Worm (Caenorhabditis elegans) whole organism, L1 larva: ENCODE data around the gene Y38A10A.7.

ENCODE experiments used
- C16A3.4 ChIP-seq: fragments of 150-350 bp; optimal IDR thresholded peaks from 2 replicates; lab custom pipeline; 2014; ENCODE audit warnings: missing biosample characterization, missing genetic modification characterization
- F16B12.6 ChIP-seq: fragments of 150-350 bp; optimal IDR thresholded peaks from 2 replicates; lab custom pipeline; 2014; ENCODE audit warnings: missing biosample characterization, missing genetic modification characterization
- Y116A8C.19 ChIP-seq: sonication (generic microtip); optimal IDR thresholded peaks from 2 replicates; lab custom pipeline; 2016; ENCODE audit warnings: missing compliant biosample characterization, missing genetic modification characterization, borderline replicate concordance
- aly-2 ChIP-seq: fragments of 150-350 bp; optimal IDR thresholded peaks from 2 replicates; lab custom pipeline; 2014; ENCODE audit warnings: missing biosample characterization, missing genetic modification characterization
- ama-1 ChIP-seq: fragments of 150-350 bp; optimal IDR thresholded peaks from 2 replicates; lab custom pipeline; 2014
- blmp-1 ChIP-seq: fragments of 150-350 bp; optimal IDR thresholded peaks from 2 replicates; lab custom pipeline; 2014; ENCODE audit warnings: missing biosample characterization, missing genetic modification characterization
- ceh-8 ChIP-seq: fragments of 200-800 bp; sonication (Bioruptor generic); optimal IDR thresholded peaks from 2 replicates; lab custom pipeline; 2018; ENCODE audit warnings: mild to moderate bottlenecking, missing genetic modification characterization, moderate library complexity, missing compliant biosample characterization
- ceh-82 ChIP-seq, 3 experiments: fragments of 150-350 bp in 1 of 3; sonication (generic microtip) in 2 of 3; optimal IDR thresholded peaks; 2 replicates each; lab custom pipeline; 2014 to 2017; ENCODE audit warnings: missing biosample characterization in 3 of 3, missing genetic modification characterization in 3 of 3
- ceh-88 ChIP-seq: fragments of 200-800 bp; sonication (Bioruptor generic); IDR thresholded peaks from 2 replicates; pipeline ENCODE4 v1.3.6; 2022; ENCODE audit warnings: missing genetic modification characterization, missing compliant biosample characterization
- dsc-1 ChIP-seq: sonication (generic microtip); optimal IDR thresholded peaks from 2 replicates; lab custom pipeline; 2016; ENCODE audit warnings: mild to moderate bottlenecking, missing genetic modification characterization, missing compliant biosample characterization
- efl-1 ChIP-seq, 4 experiments: fragments of 150-350 bp; optimal IDR thresholded peaks in 3 of 4; peaks in 1 of 4; 1 replicate in 1 of 4; 2 replicates in 3 of 4; lab custom pipeline; 2014; ENCODE audit warnings: missing biosample characterization in 2 of 4, missing genetic modification characterization in 2 of 4, missing genetic modification reagents in 2 of 4
- egl-13 ChIP-seq: sonication (generic microtip); optimal IDR thresholded peaks from 2 replicates; lab custom pipeline; 2016; ENCODE audit warnings: missing genotype, missing genetic modification reagents, missing genetic modification characterization, missing compliant biosample characterization
- elt-2 ChIP-seq: sonication (generic microtip); optimal IDR thresholded peaks from 2 replicates; lab custom pipeline; 2016; ENCODE audit warnings: missing genetic modification characterization, mild to moderate bottlenecking, inconsistent platforms, missing compliant biosample characterization, missing genetic modification reagents
- elt-3 ChIP-seq, 6 experiments: fragments of 150-350 bp in 1 of 6; sonication (generic microtip); optimal IDR thresholded peaks; 2 replicates each; lab custom pipeline; 2017 to 2018; ENCODE audit warnings: missing biosample characterization in 6 of 6, missing genetic modification characterization in 6 of 6, inconsistent platforms in 1 of 6
- ets-5 ChIP-seq: fragments of 200-800 bp; sonication (Bioruptor generic); IDR thresholded peaks from 2 replicates; pipeline ENCODE4 v1.3.6; 2022; ENCODE audit warnings: missing genetic modification characterization, missing compliant biosample characterization
- fkh-10 ChIP-seq: sonication (generic microtip); optimal IDR thresholded peaks from 2 replicates; lab custom pipeline; 2017; ENCODE audit warnings: missing biosample characterization, missing genetic modification reagents, missing genetic modification characterization
- fkh-4 ChIP-seq: sonication (generic microtip); optimal IDR thresholded peaks from 2 replicates; lab custom pipeline; 2016; ENCODE audit warnings: missing compliant biosample characterization, missing genetic modification characterization, borderline replicate concordance
- fkh-8 ChIP-seq: sonication (generic microtip); optimal IDR thresholded peaks from 2 replicates; lab custom pipeline; 2016; ENCODE audit warnings: mild to moderate bottlenecking, missing genetic modification characterization, missing compliant biosample characterization
- fos-1 ChIP-seq: fragments of 150-350 bp; optimal IDR thresholded peaks from 2 replicates; lab custom pipeline; 2014; ENCODE audit warnings: missing biosample characterization, missing genetic modification characterization
- grh-1 ChIP-seq: fragments of 200-800 bp; sonication (Bioruptor generic); IDR thresholded peaks from 2 replicates; pipeline ENCODE4 v1.3.6; 2022; ENCODE audit warnings: missing genetic modification reagents, missing genetic modification characterization, missing compliant biosample characterization
- hlh-17 ChIP-seq: fragments of 200-800 bp; sonication (Bioruptor generic); optimal IDR thresholded peaks from 2 replicates; lab custom pipeline; 2018; ENCODE audit warnings: missing genetic modification characterization, mild to moderate bottlenecking, missing compliant biosample characterization, moderate library complexity, borderline replicate concordance
- hpl-2 ChIP-seq: fragments of 150-350 bp; optimal IDR thresholded peaks from 2 replicates; lab custom pipeline; 2014; ENCODE audit warnings: missing biosample characterization, missing genetic modification reagents, missing genetic modification characterization
- irx-1 ChIP-seq: sonication (generic microtip); optimal IDR thresholded peaks from 2 replicates; lab custom pipeline; 2016; ENCODE audit warnings: missing genetic modification characterization, missing compliant biosample characterization
- lin-14 ChIP-seq: fragments of 200-800 bp; sonication (Bioruptor generic); optimal IDR thresholded peaks from 2 replicates; lab custom pipeline; 2018; ENCODE audit warnings: mild to moderate bottlenecking, missing genetic modification characterization, moderate library complexity, missing compliant biosample characterization
- lin-15B ChIP-seq: fragments of 150-350 bp; sonication (generic microtip); optimal IDR thresholded peaks from 3 replicates; lab custom pipeline; 2014; ENCODE audit warnings: missing biosample characterization, missing genetic modification characterization
- lin-35 ChIP-seq, 2 experiments: fragments of 150-350 bp; optimal IDR thresholded peaks; 2 replicates each; lab custom pipeline; 2014; ENCODE audit warnings: missing biosample characterization in 2 of 2, missing genetic modification characterization in 2 of 2, missing genetic modification reagents in 2 of 2
- lin-39 ChIP-seq: fragments of 150-350 bp; optimal IDR thresholded peaks from 2 replicates; lab custom pipeline; 2014; ENCODE audit warnings: missing biosample characterization, missing genetic modification reagents, missing genetic modification characterization
- lir-3 ChIP-seq: sonication (generic microtip); optimal IDR thresholded peaks from 2 replicates; lab custom pipeline; 2016; ENCODE audit warnings: mild to moderate bottlenecking, missing genetic modification characterization, moderate library complexity, missing compliant biosample characterization; ENCODE audit not compliant: poor library complexity
- mab-9 ChIP-seq: fragments of 200-800 bp; sonication (Bioruptor generic); IDR thresholded peaks from 2 replicates; pipeline ENCODE4 v1.3.6; 2022; ENCODE audit warnings: missing genetic modification reagents, missing genetic modification characterization, missing compliant biosample characterization
- mdl-1 ChIP-seq, 2 experiments: fragments of 150-350 bp; optimal IDR thresholded peaks; 2 replicates each; lab custom pipeline; 2014 to 2017; ENCODE audit warnings: missing biosample characterization in 2 of 2, missing genetic modification characterization in 2 of 2, inconsistent platforms in 1 of 2
- nhr-237 ChIP-seq: fragments of 150-350 bp; optimal IDR thresholded peaks from 2 replicates; lab custom pipeline; 2014; ENCODE audit warnings: missing biosample characterization, missing genetic modification characterization
- nhr-47 ChIP-seq: sonication (generic microtip); optimal IDR thresholded peaks from 2 replicates; lab custom pipeline; 2016; ENCODE audit warnings: mild to moderate bottlenecking, missing genetic modification characterization, moderate library complexity, missing compliant biosample characterization
- nhr-71 ChIP-seq: sonication (generic microtip); optimal IDR thresholded peaks from 2 replicates; lab custom pipeline; 2016; ENCODE audit warnings: mild to moderate bottlenecking, missing genetic modification characterization, moderate library complexity, missing compliant biosample characterization
- nhr-77 ChIP-seq: fragments of 150-350 bp; optimal IDR thresholded peaks from 2 replicates; lab custom pipeline; 2014; ENCODE audit warnings: missing biosample characterization, missing genetic modification characterization
- nhr-84 ChIP-seq: sonication (generic microtip); optimal IDR thresholded peaks from 2 replicates; lab custom pipeline; 2017; ENCODE audit warnings: missing biosample characterization, missing genetic modification characterization
- nhr-85 ChIP-seq: sonication (generic microtip); peaks from one replicate; lab custom pipeline; 2016; ENCODE audit warnings: missing genetic modification characterization, inconsistent platforms, missing compliant biosample characterization
- nhr-90 ChIP-seq: sonication (generic microtip); optimal IDR thresholded peaks from 2 replicates; lab custom pipeline; 2016; ENCODE audit warnings: mild to moderate bottlenecking, missing genetic modification characterization, missing compliant biosample characterization; ENCODE audit not compliant: poor library complexity
- rnt-1 ChIP-seq: sonication (generic microtip); optimal IDR thresholded peaks from 2 replicates; lab custom pipeline; 2016; ENCODE audit warnings: mild to moderate bottlenecking, missing genetic modification characterization, moderate library complexity, missing compliant biosample characterization
- snpc-4 ChIP-seq: fragments of 150-350 bp; optimal IDR thresholded peaks from 2 replicates; lab custom pipeline; 2014; ENCODE audit warnings: missing biosample characterization, missing genetic modification characterization
- snu-23 ChIP-seq: sonication (generic microtip); optimal IDR thresholded peaks from 2 replicates; lab custom pipeline; 2016; ENCODE audit warnings: missing genetic modification characterization, missing compliant biosample characterization
- sup-37 ChIP-seq: fragments of 200-800 bp; sonication (Bioruptor generic); optimal IDR thresholded peaks from 2 replicates; lab custom pipeline; 2018; ENCODE audit warnings: mild to moderate bottlenecking, missing genetic modification characterization, missing compliant biosample characterization
- tbx-2 ChIP-seq: sonication (generic microtip); optimal IDR thresholded peaks from 2 replicates; lab custom pipeline; 2016; ENCODE audit warnings: missing genetic modification characterization, missing compliant biosample characterization
- tlp-1 ChIP-seq: fragments of 150-350 bp; optimal IDR thresholded peaks from 2 replicates; lab custom pipeline; 2014; ENCODE audit warnings: missing biosample characterization, missing genetic modification characterization
- unc-130 ChIP-seq: fragments of 150-350 bp; optimal IDR thresholded peaks from 2 replicates; lab custom pipeline; 2017; ENCODE audit warnings: missing biosample characterization, missing genetic modification characterization, inconsistent platforms
- unc-98 ChIP-seq: fragments of 200-800 bp; sonication (Bioruptor generic); IDR thresholded peaks from 2 replicates; pipeline ENCODE4 v1.3.6; 2022; ENCODE audit warnings: missing genetic modification characterization, missing compliant biosample characterization
- xbp-1 ChIP-seq: sonication (generic microtip); optimal IDR thresholded peaks from 2 replicates; lab custom pipeline; 2016; ENCODE audit warnings: missing genetic modification characterization, missing compliant biosample characterization
- zag-1 ChIP-seq: fragments of 150-350 bp; optimal IDR thresholded peaks from 2 replicates; lab custom pipeline; 2014; ENCODE audit warnings: missing biosample characterization, missing genetic modification characterization
- zip-4 ChIP-seq: fragments of 200-800 bp; sonication (Bioruptor generic); optimal IDR thresholded peaks from 2 replicates; lab custom pipeline; 2018; ENCODE audit warnings: mild to moderate bottlenecking, missing genetic modification characterization, moderate library complexity, missing compliant biosample characterization
- ztf-4 ChIP-seq: fragments of 150-350 bp; optimal IDR thresholded peaks from 2 replicates; lab custom pipeline; 2014; ENCODE audit warnings: missing biosample characterization, missing genetic modification characterization

Gene Y38A10A.7

ce11 chrV:6107474-6107873, 11.5 kb downstream of the Y38A10A.7 start, which contains the start of gene cwf-19L1 (continued):
- TF ChIP-seq Y116A8C.19 (tag; lab: Kevin White, UChicago) = no peak
- TF ChIP-seq aly-2 (tag; lab: Kevin White, UChicago) = no peak
- peak; percentile 75 for TF ChIP-seq snu-23
- no peak for TF ChIP-seq nhr-77 (tag; lab: Kevin White, UChicago)
- TF ChIP-seq C16A3.4 (tag; lab: Kevin White, UChicago) = peak; percentile 53
- peak; percentile 96 for TF ChIP-seq rnt-1 (tag; lab: Kevin White, UChicago)
- TF ChIP-seq nhr-84 = no peak
- peak; percentile 77 for TF ChIP-seq irx-1 (tag; lab: Kevin White, UChicago)
- TF ChIP-seq lin-39 (tag; lab: Kevin White, UChicago) = no peak
- TF ChIP-seq elt-3 (tag; optimal IDR thresholded peaks at IDR 0.05; lab: Kevin White, UChicago) = peak in 2 of 6 experiments; percentile 1 to 29
- peak; percentile 99 for TF ChIP-seq xbp-1 (tag; lab: Kevin White, UChicago)
- peak; percentile 92 to 95 for TF ChIP-seq efl-1 (optimal IDR thresholded peaks at IDR 0.05; lab: Kevin White, UChicago)
- peak; percentile 94 to 99 for TF ChIP-seq efl-1 (GFP tag; optimal IDR thresholded peaks at IDR 0.05 in 1 of 2; lab: Kevin White, UChicago)
- peak; percentile 26 for TF ChIP-seq ztf-4 (tag; lab: Kevin White, UChicago)
- no peak for TF ChIP-seq zip-4 (GFP tag; lab: Kevin White, UChicago)
- no peak for TF ChIP-seq zag-1 (tag; lab: Kevin White, UChicago)
- peak; percentile 24 for TF ChIP-seq elt-2 (tag; lab: Kevin White, UChicago)
- TF ChIP-seq mdl-1 (tag; optimal IDR thresholded peaks at IDR 0.05; lab: Kevin White, UChicago) = peak in 1 of 2 experiments; percentile 63
- no peak for TF ChIP-seq fkh-10 (GFP tag; lab: Kevin White, UChicago)
- TF ChIP-seq unc-130 (tag; lab: Kevin White, UChicago) = peak; percentile 76
- TF ChIP-seq lir-3 (tag; lab: Kevin White, UChicago) = peak; percentile 91
- peak; percentile 24 for TF ChIP-seq snpc-4
- peak; percentile 63 for TF ChIP-seq lin-15B (tag; lab: Kevin White, UChicago)
- no peak for TF ChIP-seq ceh-8 (GFP tag; lab: Kevin White, UChicago)
- TF ChIP-seq tbx-2 (tag; lab: Kevin White, UChicago) = peak; percentile 79
- peak; percentile 43 for TF ChIP-seq F16B12.6 (tag; lab: Kevin White, UChicago)
- TF ChIP-seq, all 84 proteins: peak for 45

ce11 chrV:6110533-6110932, 14.5 kb downstream of the Y38A10A.7 start, which contains the start of gene F17A9.4:
TSS of gene F17A9.4 (minus strand) at chrV:6110629.
- TF ChIP-seq ceh-8 (GFP tag; lab: Kevin White, UChicago) = no peak
- no peak for TF ChIP-seq unc-98 (GFP tag; lab: Robert Waterston, UW)
- peak; percentile 70 for TF ChIP-seq lin-14 (GFP tag; lab: Kevin White, UChicago)
- no peak for TF ChIP-seq C16A3.4 (tag; lab: Kevin White, UChicago)
- peak; percentile 81 for TF ChIP-seq nhr-85 (tag; lab: Kevin White, UChicago)
- peak; percentile 45 for TF ChIP-seq nhr-47 (tag; lab: Kevin White, UChicago)
- TF ChIP-seq nhr-71 (tag; lab: Kevin White, UChicago) = peak; percentile 67
- TF ChIP-seq fkh-8 (tag; lab: Kevin White, UChicago) = peak; percentile 74
- TF ChIP-seq fos-1 (tag; lab: Kevin White, UChicago) = no peak
- no peak for TF ChIP-seq fkh-10 (GFP tag; lab: Kevin White, UChicago)
- TF ChIP-seq lin-15B (tag; lab: Kevin White, UChicago) = no peak
- no peak for TF ChIP-seq egl-13 (tag; lab: Kevin White, UChicago)
- no peak for TF ChIP-seq fkh-4 (tag; lab: Kevin White, UChicago)
- TF ChIP-seq ceh-88 (GFP tag; lab: Robert Waterston, UW) = no peak
- TF ChIP-seq rnt-1 (tag; lab: Kevin White, UChicago) = no peak
- no peak for TF ChIP-seq lin-39 (tag; lab: Kevin White, UChicago)
- no peak for TF ChIP-seq ceh-82 (tag; optimal IDR thresholded peaks at IDR 0.05; lab: Kevin White, UChicago)
- TF ChIP-seq ama-1 (lab: Kevin White, UChicago) = no peak
- peak; percentile 49 for TF ChIP-seq xbp-1 (tag; lab: Kevin White, UChicago)
- no peak for TF ChIP-seq nhr-237 (tag; lab: Kevin White, UChicago)
- no peak for TF ChIP-seq ets-5 (GFP tag; lab: Robert Waterston, UW)
- TF ChIP-seq efl-1 (optimal IDR thresholded peaks at IDR 0.05; lab: Kevin White, UChicago) = peak; percentile 22 to 34
- no peak for TF ChIP-seq efl-1 (GFP tag; optimal IDR thresholded peaks at IDR 0.05 in 1 of 2; lab: Kevin White, UChicago)
- TF ChIP-seq grh-1 (GFP tag; lab: Robert Waterston, UW) = no peak
- TF ChIP-seq lir-3 (tag; lab: Kevin White, UChicago) = no peak
- no peak for TF ChIP-seq F16B12.6 (tag; lab: Kevin White, UChicago)
- no peak for TF ChIP-seq mab-9
- TF ChIP-seq hpl-2 (GFP tag; lab: Kevin White, UChicago) = no peak
- TF ChIP-seq sup-37 = no peak
- no peak for TF ChIP-seq nhr-90 (tag; lab: Kevin White, UChicago)
- TF ChIP-seq lin-35 (GFP tag; optimal IDR thresholded peaks at IDR 0.05; lab: Kevin White, UChicago) = peak; percentile 14 to 44
- TF ChIP-seq blmp-1 (tag; lab: Kevin White, UChicago) = peak; percentile 44
- TF ChIP-seq tlp-1 (tag; lab: Kevin White, UChicago) = no peak
- no peak for TF ChIP-seq dsc-1 (tag; lab: Kevin White, UChicago)
- TF ChIP-seq hlh-17 = no peak
- peak; percentile 0 for TF ChIP-seq nhr-77 (tag; lab: Kevin White, UChicago)
